Worm (Caenorhabditis elegans) whole organism, dauer: ENCODE measurements around the gene F16G10.8.

Experiments used
- unc-62 ChIP-seq: sonication (generic microtip); optimal IDR thresholded peaks from 2 replicates; lab custom pipeline; 2017; ENCODE audit warnings: missing biosample characterization, missing genetic modification reagents, missing genetic modification characterization

F16G10.8 gene

ce11 chrII:2390884-2391283 is 7.7 kb upstream of the F16G10.8 start, which contains the start of gene F16G10.10:
F16G10.10 (minus strand) TSS chrII:2390984.
- no peak for TF ChIP-seq unc-62 (GFP tag; lab: Kevin White, UChicago)

- TF ChIP-seq unc-62 (GFP tag; lab: Kevin White, UChicago): no peak
These were observed 2.3 kb upstream of the F16G10.8 start, which contains the start of gene F16G10.9 for ce11 chrII:2385495-2385894. F16G10.9 (minus strand) TSS chrII:2385595.

ce11 chrII:2380174-2380573 is 3.1 kb downstream of the F16G10.8 start, which contains the start of gene F16G10.7:
F16G10.7 (minus strand) TSS chrII:2380274.
- TF ChIP-seq unc-62 (GFP tag; lab: Kevin White, UChicago): no peak

ce11 chrII:2379673-2380072 is 3.6 kb downstream of the F16G10.8 start:
- no peak for TF ChIP-seq unc-62 (GFP tag; lab: Kevin White, UChicago)

ce11 chrII:2378465-2379009 is 4.7 kb downstream of the F16G10.8 start:
- TF ChIP-seq unc-62 (GFP tag; lab: Kevin White, UChicago): no peak

ce11 chrII:2377751-2378150 is 5.5 kb downstream of the F16G10.8 start, which contains the start of gene F16G10.6:
F16G10.6 (minus strand) TSS chrII:2377851.
- TF ChIP-seq unc-62 (GFP tag; lab: Kevin White, UChicago): no peak

ce11 chrII:2374973-2375372 is 8.3 kb downstream of the F16G10.8 start, which contains the start of gene F16G10.2:
F16G10.2 (plus strand) TSS chrII:2375273.
- no peak for TF ChIP-seq unc-62 (GFP tag; lab: Kevin White, UChicago)

ce11 chrII:2372090-2372489 is 11.1 kb downstream of the F16G10.8 start, which contains the start of gene F16G10.3:
F16G10.3 (plus strand) TSS chrII:2372390.
- no peak for TF ChIP-seq unc-62 (GFP tag; lab: Kevin White, UChicago)

- no peak for TF ChIP-seq unc-62 (GFP tag; lab: Kevin White, UChicago)
These were observed 14.3 kb downstream of the F16G10.8 start, which contains the start of gene hpo-25 for ce11 chrII:2368956-2369355. hpo-25 (plus strand) TSS chrII:2369256.

ce11 chrII:2366623-2367365 is 16.4 kb downstream of the F16G10.8 start, which contains the start of the genes F43C11.12 and F16G10.5:
F43C11.12 (minus strand) TSS chrII:2366723.
F16G10.5 (plus strand) TSS chrII:2367315.
- no peak for TF ChIP-seq unc-62 (GFP tag; lab: Kevin White, UChicago)

- TF ChIP-seq unc-62 (GFP tag; lab: Kevin White, UChicago): no peak
These were observed 19.6 kb downstream of the F16G10.8 start, which contains the start of gene F43C11.11 for ce11 chrII:2363673-2364072. F43C11.11 (minus strand) TSS chrII:2363773.

ce11 chrII:2359965-2360364 is 23.3 kb downstream of the F16G10.8 start, which contains the start of gene F43C11.16:
F43C11.16 (minus strand) TSS chrII:2360065.
- TF ChIP-seq unc-62 (GFP tag; lab: Kevin White, UChicago): no peak

ce11 chrII:2356795-2357194 is 26.4 kb downstream of the F16G10.8 start, which contains the start of gene F43C11.1:
F43C11.1 (plus strand) TSS chrII:2357095.
- no peak for TF ChIP-seq unc-62 (GFP tag; lab: Kevin White, UChicago)

- TF ChIP-seq unc-62 (GFP tag; lab: Kevin White, UChicago): no peak
These were observed 28.8 kb downstream of the F16G10.8 start, which contains the start of gene F43C11.2 for ce11 chrII:2354476-2354875. F43C11.2 (plus strand) TSS chrII:2354776.

ce11 chrII:2353012-2353411 is 30.2 kb downstream of the F16G10.8 start, which contains the start of gene F43C11.3:
F43C11.3 (plus strand) TSS chrII:2353312.
- TF ChIP-seq unc-62 (GFP tag; lab: Kevin White, UChicago): no peak

- TF ChIP-seq unc-62 (GFP tag; lab: Kevin White, UChicago): no peak
These were observed 30.7 kb downstream of the F16G10.8 start, which contains the start of gene F43C11.10 for ce11 chrII:2352546-2352945. F43C11.10 (minus strand) TSS chrII:2352646.
